Fruit fly (Drosophila melanogaster): ENCODE measurements around the gene Abd-B.

Abd-B gene

dm6 chr3R:16996059-16996959 is 24.3 kb upstream of the Abd-B start, which contains the start of the genes EMC2A and CG3534 (continued):
- TF ChIP-seq CG4707 (GFP tag; optimal IDR thresholded peaks at IDR 0.05) = no peak
- no peak for TF ChIP-seq lola (GFP tag; optimal IDR thresholded peaks at IDR 0.05)
- TF ChIP-seq Dip3 (GFP tag; optimal IDR thresholded peaks at IDR 0.05) = peak; percentile 32
- peak; percentile 3 for TF ChIP-seq NK7.1 (GFP tag; optimal IDR thresholded peaks at IDR 0.05)
- no peak; the same call in 1 of the 2 replicates for TF ChIP-seq E2f1 (GFP tag; IDR thresholded peaks at IDR 0.05)
- TF ChIP-seq CG9215 (GFP tag; IDR thresholded peaks at IDR 0.05) = 0 out of 2 replicates have a peak, but pooled peaks have one; percentile 20
- TF ChIP-seq CG6683 (GFP tag; optimal IDR thresholded peaks at IDR 0.05) = no peak
- no peak for TF ChIP-seq MTF-1 (GFP tag; optimal IDR thresholded peaks at IDR 0.05; ENCODE audit: borderline replicate concordance)
- no peak for TF ChIP-seq Chrac-16 (GFP tag; optimal IDR thresholded peaks at IDR 0.05)
- 0 out of 2 replicates have a peak, but pooled peaks have one; percentile 17 for TF ChIP-seq CG7372 (GFP tag; IDR thresholded peaks at IDR 0.05)
- no peak for TF ChIP-seq odd (GFP tag; optimal IDR thresholded peaks at IDR 0.05)
- TF ChIP-seq CG8944 (GFP tag; optimal IDR thresholded peaks at IDR 0.05) = no peak
- no peak for TF ChIP-seq Fer1 (GFP tag; optimal IDR thresholded peaks at IDR 0.05)
- TF ChIP-seq CG4282 (GFP tag; optimal IDR thresholded peaks at IDR 0.05) = no peak
- TF ChIP-seq Xrp1 (GFP tag; IDR thresholded peaks at IDR 0.05) = peak; percentile 44; the same call in 1 of the 2 replicates
- TF ChIP-seq dpn (GFP tag; optimal IDR thresholded peaks at IDR 0.05) = peak in 1 of 2 experiments; percentile 44
- no peak for TF ChIP-seq otp (GFP tag; IDR thresholded peaks at IDR 0.05)
- no peak for TF ChIP-seq org-1 (GFP tag; optimal IDR thresholded peaks at IDR 0.05)
- TF ChIP-seq CG10321 (GFP tag; IDR thresholded peaks at IDR 0.05) = no peak
- peak; percentile 57 for TF ChIP-seq CG15514 (GFP tag; optimal IDR thresholded peaks at IDR 0.05)
- TF ChIP-seq sd (tag; optimal IDR thresholded peaks at IDR 0.05) = no peak
- no peak for TF ChIP-seq CG11723 (GFP tag; optimal IDR thresholded peaks at IDR 0.05)
- no peak for TF ChIP-seq seq (GFP tag; IDR thresholded peaks at IDR 0.05)
- no peak for TF ChIP-seq CG3838 (GFP tag; optimal IDR thresholded peaks at IDR 0.05)
- TF ChIP-seq D19B (GFP tag; optimal IDR thresholded peaks at IDR 0.05) = no peak
- no peak for TF ChIP-seq sqz (GFP tag; optimal IDR thresholded peaks at IDR 0.05)
- no peak for TF ChIP-seq repo (GFP tag; optimal IDR thresholded peaks at IDR 0.05)
- no peak for TF ChIP-seq C15 (GFP tag; IDR thresholded peaks at IDR 0.05)
- TF ChIP-seq CG2712 (tag; optimal IDR thresholded peaks at IDR 0.05) = peak; percentile 57
- no peak for TF ChIP-seq hkb (optimal IDR thresholded peaks at IDR 0.05)
- TF ChIP-seq hkb (GFP tag; IDR thresholded peaks at IDR 0.05) = peak; percentile 4
- no peak for TF ChIP-seq mld (GFP tag; IDR thresholded peaks at IDR 0.05; ENCODE audit: partially characterized antibody)
- no peak for TF ChIP-seq dati (GFP tag; IDR thresholded peaks at IDR 0.05)
- no peak for TF ChIP-seq CG17385 (GFP tag; optimal IDR thresholded peaks at IDR 0.05)
- TF ChIP-seq NC2β (GFP tag; optimal IDR thresholded peaks at IDR 0.05) = no peak
- TF ChIP-seq Camta (GFP tag; optimal IDR thresholded peaks at IDR 0.05) = no peak
- TF ChIP-seq CG11456 (GFP tag; IDR thresholded peaks at IDR 0.05) = no peak
- TF ChIP-seq CG1529 (GFP tag; optimal IDR thresholded peaks at IDR 0.05) = no peak
- TF ChIP-seq zfh2 (GFP tag; optimal IDR thresholded peaks at IDR 0.05) = no peak
- no peak for TF ChIP-seq CG11247 (GFP tag; IDR thresholded peaks at IDR 0.05)
- TF ChIP-seq CG9797 (GFP tag; optimal IDR thresholded peaks at IDR 0.05) = peak; percentile 69
- peak; percentile 68 for TF ChIP-seq phol (tag; optimal IDR thresholded peaks at IDR 0.05)
- TF ChIP-seq CG3065 (GFP tag; optimal IDR thresholded peaks at IDR 0.05) = no peak
- TF ChIP-seq eyg (GFP tag; optimal IDR thresholded peaks at IDR 0.05) = no peak
- TF ChIP-seq pum (GFP tag; optimal IDR thresholded peaks at IDR 0.05) = peak; percentile 4
- TF ChIP-seq Dref (GFP tag; IDR thresholded peaks at IDR 0.05) = no peak
- no peak for TF ChIP-seq CG1792 (GFP tag; optimal IDR thresholded peaks at IDR 0.05)
- TF ChIP-seq CHES-1-like (GFP tag; optimal IDR thresholded peaks at IDR 0.05) = no peak
- peak; percentile 11 for TF ChIP-seq lab (GFP tag; optimal IDR thresholded peaks at IDR 0.05)
- no peak for TF ChIP-seq al (GFP tag; IDR thresholded peaks at IDR 0.05)

All from whole organism, embryonic.